Fruit fly (Drosophila melanogaster) whole organism, embryonic: ENCODE data around the gene CG18649.

ENCODE experiments used
- ATbp ChIP-seq: fragments of 200-800 bp; sonication (Bioruptor generic); optimal IDR thresholded peaks from 2 replicates; lab custom pipeline; 2017; ENCODE audit warnings: missing biosample characterization, mild to moderate bottlenecking, missing genetic modification characterization, missing genetic modification reagents
- BtbVII ChIP-seq: fragments of 200-800 bp; sonication (Bioruptor generic); optimal IDR thresholded peaks from 3 replicates; lab custom pipeline; 2017; ENCODE audit warnings: missing biosample characterization, mild to moderate bottlenecking, missing genetic modification characterization
- CG1024 ChIP-seq: fragments of 200-800 bp; sonication (Bioruptor generic); IDR thresholded peaks from 2 replicates; pipeline ENCODE4 v1.3.6; 2022; ENCODE audit warnings: missing biosample characterization, missing genetic modification characterization
- CG10543 ChIP-seq: fragments of 200-800 bp; sonication (Bioruptor generic); optimal IDR thresholded peaks from 3 replicates; lab custom pipeline; 2017; ENCODE audit warnings: missing biosample characterization, mild to moderate bottlenecking, missing genetic modification characterization, moderate library complexity
- CG10959 ChIP-seq: fragments of 200-800 bp; sonication (Bioruptor generic); IDR thresholded peaks from 2 replicates; pipeline ENCODE4 v1.3.6; 2022; ENCODE audit warnings: missing biosample characterization, missing genetic modification characterization
- CG12391 ChIP-seq: fragments of 200-800 bp; sonication (Bioruptor generic); optimal IDR thresholded peaks from 3 replicates; lab custom pipeline; 2018; ENCODE audit warnings: missing biosample characterization, mild to moderate bottlenecking, missing genetic modification characterization, moderate library complexity
- CG12744 ChIP-seq: fragments of 200-800 bp; sonication (Bioruptor generic); optimal IDR thresholded peaks from 2 replicates; lab custom pipeline; 2016; ENCODE audit warnings: missing biosample characterization, missing genetic modification characterization
- CG13424 ChIP-seq: fragments of 200-800 bp; sonication (Bioruptor generic); optimal IDR thresholded peaks from 2 replicates; lab custom pipeline; 2019; ENCODE audit warnings: missing biosample characterization, mild to moderate bottlenecking, missing genetic modification characterization, moderate library complexity
- CG13775 ChIP-seq: fragments of 200-800 bp; sonication (Bioruptor generic); optimal IDR thresholded peaks from 3 replicates; lab custom pipeline; 2017; ENCODE audit warnings: missing biosample characterization, mild to moderate bottlenecking, missing genetic modification characterization
- CG14667 ChIP-seq: fragments of 200-800 bp; sonication (Bioruptor generic); IDR thresholded peaks from 2 replicates; pipeline ENCODE4 v1.3.6; 2022; ENCODE audit warnings: missing biosample characterization, missing genetic modification characterization
- CG34224 ChIP-seq: fragments of 200-800 bp; sonication (Bioruptor generic); IDR thresholded peaks from 3 replicates; pipeline ENCODE4 v1.3.6; 2022; ENCODE audit warnings: missing biosample characterization, missing genetic modification characterization; ENCODE audit not compliant: partially characterized antibody
- CG4328 ChIP-seq: fragments of 200-800 bp; sonication (Bioruptor generic); optimal IDR thresholded peaks from 3 replicates; lab custom pipeline; 2017; ENCODE audit warnings: missing biosample characterization, missing genetic modification reagents, missing genetic modification characterization
- CG4820 ChIP-seq: fragments of 200-800 bp; sonication (Bioruptor generic); optimal IDR thresholded peaks from 3 replicates; lab custom pipeline; 2016; ENCODE audit warnings: missing biosample characterization, missing genetic modification characterization
- CG5180 ChIP-seq: fragments of 200-800 bp; sonication (Bioruptor generic); optimal IDR thresholded peaks from 3 replicates; lab custom pipeline; 2017; ENCODE audit warnings: missing biosample characterization, missing genetic modification characterization, mild to moderate bottlenecking, moderate library complexity, missing genetic modification reagents
- CG7556 ChIP-seq: fragments of 200-800 bp; sonication (Bioruptor generic); optimal IDR thresholded peaks from 2 replicates; lab custom pipeline; 2017; ENCODE audit warnings: missing biosample characterization, mild to moderate bottlenecking, missing genetic modification characterization
- CG8388 ChIP-seq: fragments of 200-800 bp; sonication (Bioruptor generic); optimal IDR thresholded peaks from 2 replicates; lab custom pipeline; 2019; ENCODE audit warnings: missing biosample characterization, mild to moderate bottlenecking, missing genetic modification characterization, moderate library complexity
- CG9932 ChIP-seq: fragments of 200-800 bp; sonication (Bioruptor generic); IDR thresholded peaks from 2 replicates; pipeline ENCODE4 v1.3.6; 2022; ENCODE audit warnings: missing biosample characterization, missing genetic modification characterization
- D19A ChIP-seq: fragments of 200-800 bp; optimal IDR thresholded peaks from 3 replicates; lab custom pipeline; 2019; ENCODE audit warnings: missing biosample characterization, mild to moderate bottlenecking, missing genetic modification characterization, moderate library complexity
- Dek ChIP-seq: fragments of 200-800 bp; sonication (Bioruptor generic); optimal IDR thresholded peaks from 3 replicates; lab custom pipeline; 2019; ENCODE audit warnings: missing biosample characterization, mild to moderate bottlenecking, missing genetic modification characterization, moderate library complexity
- Eip74EF ChIP-seq, 2 experiments: fragments of 200-800 bp in 1 of 2; fragments of >200 bp in 1 of 2; sonication (Bioruptor generic) in 1 of 2; optimal IDR thresholded peaks; 2 replicates each; lab custom pipeline; 2017 to 2019; ENCODE audit warnings: missing biosample characterization in 2 of 2, missing genetic modification characterization in 2 of 2, mild to moderate bottlenecking in 1 of 2, moderate library complexity in 1 of 2
- Hmr ChIP-seq: fragments of 200-800 bp; sonication (Bioruptor generic); optimal IDR thresholded peaks from 3 replicates; lab custom pipeline; 2017; ENCODE audit warnings: mild to moderate bottlenecking, missing biosample characterization, missing genetic modification reagents, missing genetic modification characterization
- Lim3 ChIP-seq: fragments of 200-800 bp; sonication (Bioruptor generic); IDR thresholded peaks from 2 replicates; pipeline ENCODE4 v1.3.6; 2022; ENCODE audit warnings: missing biosample characterization, missing genetic modification characterization
- MBD-R2 ChIP-seq: fragments of 200-800 bp; sonication (Bioruptor generic); IDR thresholded peaks from 2 replicates; pipeline ENCODE4 v1.3.6; 2022; ENCODE audit warnings: missing biosample characterization, missing genetic modification characterization
- Meics ChIP-seq: fragments of 200-800 bp; sonication (Bioruptor generic); optimal IDR thresholded peaks from 2 replicates; lab custom pipeline; 2017; ENCODE audit warnings: missing biosample characterization, mild to moderate bottlenecking, missing genetic modification characterization
- Myb ChIP-seq: fragments of 200-800 bp; sonication (Bioruptor generic); optimal IDR thresholded peaks from 2 replicates; lab custom pipeline; 2016; ENCODE audit warnings: missing biosample characterization, missing genetic modification characterization
- Nf-YA ChIP-seq: fragments of 200-800 bp; sonication (Bioruptor generic); IDR thresholded peaks from 2 replicates; pipeline ENCODE4 v1.3.6; 2022; ENCODE audit warnings: missing biosample characterization, missing genetic modification characterization
- Spps ChIP-seq: fragments of 200-800 bp; sonication (Bioruptor generic); optimal IDR thresholded peaks from 2 replicates; lab custom pipeline; 2018; ENCODE audit warnings: missing biosample characterization, mild to moderate bottlenecking, missing genetic modification characterization
- Ssrp ChIP-seq: fragments of 200-800 bp; sonication (Bioruptor generic); optimal IDR thresholded peaks from 2 replicates; lab custom pipeline; 2018; ENCODE audit warnings: missing biosample characterization, mild to moderate bottlenecking, missing genetic modification characterization, moderate library complexity
- Trl ChIP-seq, 3 experiments: fragments of >200 bp in 2 of 3; fragments of 200-800 bp in 1 of 3; sonication (Bioruptor generic) in 1 of 3; optimal IDR thresholded peaks; 2 replicates in 1 of 3; 3 replicates in 2 of 3; lab custom pipeline; 2016 to 2017; ENCODE audit warnings: missing biosample characterization in 1 of 3, missing genetic modification characterization in 1 of 3
- Xrp1 ChIP-seq: fragments of 200-800 bp; sonication (Bioruptor generic); IDR thresholded peaks from 2 replicates; pipeline ENCODE4 v1.3.6; 2022; ENCODE audit warnings: missing biosample characterization, missing genetic modification characterization
- ap ChIP-seq: fragments of 200-800 bp; sonication (Bioruptor generic); IDR thresholded peaks from 2 replicates; pipeline ENCODE4 v1.3.6; 2022; ENCODE audit warnings: missing biosample characterization, missing genetic modification characterization
- az2 ChIP-seq: fragments of 200-800 bp; sonication (Bioruptor generic); optimal IDR thresholded peaks from 3 replicates; lab custom pipeline; 2016; ENCODE audit warnings: missing biosample characterization, missing genetic modification characterization
- bcd ChIP-seq: fragments of 200-800 bp; sonication (Bioruptor generic); optimal IDR thresholded peaks from 2 replicates; lab custom pipeline; 2017; ENCODE audit warnings: missing biosample characterization, mild to moderate bottlenecking, missing genetic modification characterization
- crol ChIP-seq: fragments of 200-800 bp; sonication (Bioruptor generic); IDR thresholded peaks from 2 replicates; pipeline ENCODE4 v1.3.6; 2022; ENCODE audit warnings: missing biosample characterization, missing genetic modification characterization
- cwo ChIP-seq: fragments of 200-800 bp; sonication (Bioruptor generic); optimal IDR thresholded peaks from 3 replicates; lab custom pipeline; 2017; ENCODE audit warnings: missing biosample characterization, missing genetic modification characterization, mild to moderate bottlenecking, moderate library complexity, missing genetic modification reagents
- gcm ChIP-seq: fragments of 200-800 bp; sonication (Bioruptor generic); optimal IDR thresholded peaks from 2 replicates; lab custom pipeline; 2019; ENCODE audit warnings: missing biosample characterization, mild to moderate bottlenecking, missing genetic modification characterization, moderate library complexity
- gcm2 ChIP-seq: fragments of 200-800 bp; sonication (Bioruptor generic); optimal IDR thresholded peaks from 2 replicates; lab custom pipeline; 2016; ENCODE audit warnings: missing biosample characterization, missing genetic modification characterization
- hkb ChIP-seq, 2 experiments: fragments of 200-800 bp in 1 of 2; fragments of >200 bp in 1 of 2; sonication (Bioruptor generic) in 1 of 2; IDR thresholded peaks in 1 of 2; optimal IDR thresholded peaks in 1 of 2; 2 replicates each; pipeline versions ENCODE4 v1.3.6 to Lab custom; 2017 to 2022; ENCODE audit warnings: missing biosample characterization in 1 of 2, missing genetic modification characterization in 1 of 2
- luna ChIP-seq: fragments of 200-800 bp; sonication (Bioruptor generic); optimal IDR thresholded peaks from 2 replicates; lab custom pipeline; 2016; ENCODE audit warnings: missing biosample characterization, missing genetic modification characterization
- repo ChIP-seq: fragments of 200-800 bp; sonication (Bioruptor generic); optimal IDR thresholded peaks from 2 replicates; lab custom pipeline; 2016; ENCODE audit warnings: missing biosample characterization, missing genetic modification characterization
- row ChIP-seq: fragments of 200-800 bp; sonication (Bioruptor generic); IDR thresholded peaks from 3 replicates; pipeline ENCODE4 v1.3.6; 2022; ENCODE audit warnings: missing biosample characterization, missing genetic modification characterization
- scrt ChIP-seq: fragments of 200-800 bp; sonication (Bioruptor generic); optimal IDR thresholded peaks from 2 replicates; lab custom pipeline; 2018; ENCODE audit warnings: missing biosample characterization, mild to moderate bottlenecking, missing genetic modification characterization, moderate library complexity
- unpg ChIP-seq: fragments of 200-800 bp; sonication (Bioruptor generic); optimal IDR thresholded peaks from 3 replicates; lab custom pipeline; 2018; ENCODE audit warnings: missing biosample characterization, mild to moderate bottlenecking, missing genetic modification characterization, moderate library complexity
- wdn ChIP-seq: fragments of 200-800 bp; sonication (Bioruptor generic); IDR thresholded peaks from 2 replicates; pipeline ENCODE4 v1.3.6; 2022; ENCODE audit warnings: missing biosample characterization, missing genetic modification characterization

CG18649 gene

dm6 chr3L:15035585-15035984 is 18.4 kb downstream of the CG18649 start (continued):
- TF ChIP-seq CG1024 (GFP tag; lab: Robert Waterston, UW) (no peak), crol (GFP tag; lab: Robert Waterston, UW) (no peak)

dm6 chr3L:15034714-15035076 is 19.2 kb downstream of the CG18649 start:
- peak in 1 of 2 experiments; percentile 16 for TF ChIP-seq Trl (optimal IDR thresholded peaks at IDR 0.05; lab: Kevin White, UChicago)
- TF ChIP-seq Trl (GFP tag; optimal IDR thresholded peaks at IDR 0.05; lab: Kevin White, UChicago): no peak
- TF ChIP-seq ap (GFP tag; lab: Robert Waterston, UW): no peak
- TF ChIP-seq CG10543 (GFP tag; lab: Kevin White, UChicago): no peak
- peak; percentile 98 for TF ChIP-seq scrt (GFP tag; lab: Kevin White, UChicago)
- TF ChIP-seq CG14667 (GFP tag; lab: Robert Waterston, UW): no peak

dm6 chr3L:15034061-15034713 is 19.7 kb downstream of the CG18649 start:
- TF ChIP-seq CG12744 (GFP tag; lab: Kevin White, UChicago): no peak
- peak in 1 of 2 experiments; percentile 30 for TF ChIP-seq Eip74EF (GFP tag; optimal IDR thresholded peaks at IDR 0.05; lab: Kevin White, UChicago)
- peak; percentile 14 for TF ChIP-seq BtbVII (GFP tag; lab: Kevin White, UChicago)
- peak; percentile 26 for TF ChIP-seq Dek (tag; lab: Kevin White, UChicago)
- TF ChIP-seq gcm2 (GFP tag; lab: Kevin White, UChicago): no peak
- no peak for TF ChIP-seq Xrp1
- TF ChIP-seq D19A: peak; percentile 32
- peak; percentile 10 for TF ChIP-seq CG8388 (GFP tag; lab: Kevin White, UChicago)
- TF ChIP-seq Hmr (GFP tag; lab: Kevin White, UChicago): peak; percentile 64
- TF ChIP-seq ATbp (GFP tag; lab: Kevin White, UChicago): no peak
- TF ChIP-seq unpg (GFP tag; lab: Kevin White, UChicago): no peak
- no peak for TF ChIP-seq Nf-YA (GFP tag; lab: Robert Waterston, UW)
- peak; percentile 3 for TF ChIP-seq gcm (GFP tag; lab: Kevin White, UChicago)
- TF ChIP-seq repo (GFP tag; lab: Kevin White, UChicago): no peak
- TF ChIP-seq Myb (GFP tag; lab: Kevin White, UChicago): no peak
- no peak for TF ChIP-seq luna (GFP tag; lab: Kevin White, UChicago)
- peak; percentile 6 for TF ChIP-seq CG5180 (GFP tag; lab: Kevin White, UChicago)
- TF ChIP-seq Ssrp (tag; lab: Kevin White, UChicago): peak; percentile 32
- TF ChIP-seq Meics: peak; percentile 78
- TF ChIP-seq CG9932 (GFP tag; lab: Robert Waterston, UW): no peak
- TF ChIP-seq MBD-R2 (GFP tag; lab: Robert Waterston, UW): no peak
- peak; percentile 55 for TF ChIP-seq CG13424 (tag; lab: Kevin White, UChicago)
- TF ChIP-seq cwo (GFP tag; lab: Kevin White, UChicago): peak; percentile 56
- TF ChIP-seq CG13775 (GFP tag; lab: Kevin White, UChicago): peak; percentile 19
- no peak for TF ChIP-seq CG4820 (GFP tag; lab: Kevin White, UChicago)
- peak; percentile 2 for TF ChIP-seq az2 (GFP tag; lab: Kevin White, UChicago)
- no peak for TF ChIP-seq Lim3 (GFP tag; lab: Robert Waterston, UW)
- no peak for TF ChIP-seq Spps (tag; lab: Kevin White, UChicago)
- peak; percentile 84 for TF ChIP-seq scrt (GFP tag; lab: Kevin White, UChicago)
- TF ChIP-seq wdn (GFP tag; lab: Robert Waterston, UW): 0 out of 2 replicates have a peak, but pooled peaks have one; percentile 29
- TF ChIP-seq CG34224 (GFP tag; lab: Robert Waterston, UW): no peak
- TF ChIP-seq CG10959 (GFP tag; lab: Robert Waterston, UW): no peak
- TF ChIP-seq CG12391 (tag; lab: Kevin White, UChicago): peak; percentile 54
- TF ChIP-seq hkb (optimal IDR thresholded peaks at IDR 0.05; lab: Kevin White, UChicago): no peak
- TF ChIP-seq hkb (GFP tag; IDR thresholded peaks at IDR 0.05; lab: Robert Waterston, UW): 0 out of 2 replicates have a peak, but pooled peaks have one; percentile 17
- peak; percentile 85 for TF ChIP-seq CG7556 (GFP tag; lab: Kevin White, UChicago)
- TF ChIP-seq row (GFP tag; lab: Robert Waterston, UW): peak; percentile 53
- peak; percentile 49 for TF ChIP-seq bcd
- no peak for TF ChIP-seq CG4328 (GFP tag; lab: Kevin White, UChicago)
